Fruit fly (Drosophila melanogaster): ENCODE measurements around the gene Cyp303a1.

DNA sequence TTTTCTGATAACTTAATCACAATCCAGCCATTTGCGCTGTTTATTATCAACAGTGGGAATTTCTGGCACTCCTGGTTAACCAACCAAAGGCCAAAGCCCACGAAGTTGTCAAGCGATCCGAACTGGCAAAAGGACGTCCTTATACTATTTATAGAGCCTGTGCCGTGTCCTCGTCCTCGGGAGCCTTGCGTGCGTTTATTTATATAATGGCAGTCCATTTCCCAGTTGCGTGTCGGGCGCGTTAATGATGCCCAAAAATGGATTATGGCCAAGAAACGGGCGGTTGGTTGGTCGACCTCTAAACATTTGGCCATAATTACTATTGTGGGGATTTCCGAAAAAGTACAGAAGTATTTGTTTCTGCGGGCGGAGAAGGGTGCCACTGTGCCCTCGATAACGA is 26.4 kb downstream of the Cyp303a1 start:
- TF ChIP-seq lola (GFP tag; optimal IDR thresholded peaks at IDR 0.05) (no peak), fru (GFP tag; optimal IDR thresholded peaks at IDR 0.05) (no peak), Dfd (GFP tag; optimal IDR thresholded peaks at IDR 0.05) (no peak), Vsx2 (GFP tag; optimal IDR thresholded peaks at IDR 0.05; ENCODE audit: partially characterized antibody) (no peak), dmrt93B (GFP tag; optimal IDR thresholded peaks at IDR 0.05) (no peak), br (GFP tag; optimal IDR thresholded peaks at IDR 0.05) (no peak), psq (GFP tag; optimal IDR thresholded peaks at IDR 0.05) (no peak), dl (GFP tag; optimal IDR thresholded peaks at IDR 0.05; ENCODE audit: insufficient read depth in 1 of 2, partially characterized antibody in 2 of 2) (no peak), pan (optimal IDR thresholded peaks at IDR 0.05) (no peak), Hr78 (GFP tag; optimal IDR thresholded peaks at IDR 0.05) (no peak), Myc (optimal IDR thresholded peaks at IDR 0.05) (no peak), sv (GFP tag; optimal IDR thresholded peaks at IDR 0.05) (no peak), rgr (GFP tag; optimal IDR thresholded peaks at IDR 0.05) (no peak)
